Fruit fly (Drosophila melanogaster) whole organism, pupa: Measurements from ENCODE around the gene CG7988.

Experiments
- CG10348 ChIP-seq: fragments of 200-800 bp; sonication (Bioruptor generic); IDR thresholded peaks from 2 replicates; pipeline ENCODE4 v1.3.6; 2022; ENCODE audit warnings: missing biosample characterization, missing genetic modification characterization
- CG13204 ChIP-seq: fragments of 200-800 bp; sonication (Bioruptor generic); optimal IDR thresholded peaks from 2 replicates; lab custom pipeline; 2018; ENCODE audit warnings: missing biosample characterization, mild to moderate bottlenecking, missing genetic modification characterization, moderate library complexity
- CG17806 ChIP-seq: fragments of 200-800 bp; sonication (Bioruptor generic); optimal IDR thresholded peaks from 2 replicates; lab custom pipeline; 2018; ENCODE audit warnings: missing biosample characterization, mild to moderate bottlenecking, missing genetic modification characterization, moderate library complexity
- CG34367 ChIP-seq: fragments of 200-800 bp; sonication (Bioruptor generic); optimal IDR thresholded peaks from 2 replicates; lab custom pipeline; 2018; ENCODE audit warnings: missing biosample characterization, mild to moderate bottlenecking, missing genetic modification characterization
- CG4496 ChIP-seq: fragments of 200-800 bp; sonication (Bioruptor generic); IDR thresholded peaks from 3 replicates; pipeline ENCODE4 v1.3.6; 2022; ENCODE audit warnings: missing biosample characterization, missing genetic modification characterization
- CG8159 ChIP-seq: fragments of 200-800 bp; sonication (Bioruptor generic); optimal IDR thresholded peaks from 3 replicates; lab custom pipeline; 2018; ENCODE audit warnings: missing biosample characterization, mild to moderate bottlenecking, missing genetic modification characterization, moderate library complexity
- CG8301 ChIP-seq: fragments of 200-800 bp; sonication (Bioruptor generic); optimal IDR thresholded peaks from 2 replicates; lab custom pipeline; 2018; ENCODE audit warnings: missing biosample characterization, mild to moderate bottlenecking, missing genetic modification characterization
- CG9948 ChIP-seq: fragments of 200-800 bp; sonication (Bioruptor generic); optimal IDR thresholded peaks from 2 replicates; lab custom pipeline; 2018; ENCODE audit warnings: missing biosample characterization, mild to moderate bottlenecking, missing genetic modification characterization, moderate library complexity
- D1 ChIP-seq: fragments of 200-800 bp; sonication (Bioruptor generic); optimal IDR thresholded peaks from 2 replicates; lab custom pipeline; 2018; ENCODE audit warnings: missing biosample characterization, mild to moderate bottlenecking, missing genetic modification characterization, moderate library complexity
- Pif1A ChIP-seq: fragments of 200-800 bp; sonication (Bioruptor generic); optimal IDR thresholded peaks from 3 replicates; lab custom pipeline; 2016; ENCODE audit warnings: missing biosample characterization, missing genetic modification characterization
- Snoo ChIP-seq: fragments of 200-800 bp; sonication (Bioruptor generic); optimal IDR thresholded peaks from 3 replicates; lab custom pipeline; 2017; ENCODE audit warnings: missing biosample characterization, mild to moderate bottlenecking, missing genetic modification characterization, inconsistent platforms

DNA sequence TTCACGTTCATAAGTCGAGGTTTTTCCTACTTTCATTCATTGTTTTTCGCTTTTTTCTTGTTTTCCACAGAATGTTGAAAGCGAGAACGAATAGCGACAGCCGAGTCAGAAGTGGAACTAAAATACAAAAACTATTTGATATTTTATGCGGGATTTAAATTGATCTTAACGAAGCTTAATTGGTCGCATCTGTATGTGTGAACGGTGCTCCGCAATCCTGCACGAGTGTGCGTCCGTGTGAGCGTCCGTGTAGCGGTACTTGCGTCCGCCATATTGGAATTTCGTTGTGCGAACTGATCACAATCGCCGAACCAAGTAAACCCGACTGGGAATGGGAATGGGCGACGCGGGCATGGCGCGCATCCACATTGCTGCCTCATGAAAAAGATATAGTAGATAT, 11.9 kb downstream of the CG7988 start:
- TF ChIP-seq CG9948 (tag; lab: Kevin White, UChicago) = no peak
- no peak for TF ChIP-seq D1 (tag; lab: Kevin White, UChicago)
- TF ChIP-seq Pif1A = no peak
- TF ChIP-seq CG34367 (tag; lab: Kevin White, UChicago) = no peak
- no peak for TF ChIP-seq CG13204
- TF ChIP-seq CG10348 (GFP tag; lab: Robert Waterston, UW) = no peak
- TF ChIP-seq CG4496 = no peak
- no peak for TF ChIP-seq CG8159 (tag; lab: Kevin White, UChicago)
- TF ChIP-seq CG8301 (tag; lab: Kevin White, UChicago) = no peak
- TF ChIP-seq CG17806 (tag; lab: Kevin White, UChicago) = no peak
- TF ChIP-seq Snoo = no peak
